Fruit fly (Drosophila melanogaster) whole organism, prepupa: ENCODE data around the gene Orco.

ENCODE experiments used
- Blimp-1 ChIP-seq: fragments of 200-800 bp; sonication (Bioruptor generic); optimal IDR thresholded peaks from 3 replicates; lab custom pipeline; 2017; ENCODE audit warnings: missing biosample characterization, missing genetic modification characterization, mild to moderate bottlenecking, moderate library complexity, missing genetic modification reagents
- CG10631 ChIP-seq: fragments of 200-800 bp; sonication (Bioruptor generic); optimal IDR thresholded peaks from 2 replicates; lab custom pipeline; 2016; ENCODE audit warnings: missing biosample characterization, missing genetic modification characterization
- CG10669 ChIP-seq: fragments of 200-800 bp; sonication (Bioruptor generic); optimal IDR thresholded peaks from 3 replicates; lab custom pipeline; 2018; ENCODE audit warnings: missing biosample characterization, mild to moderate bottlenecking, missing genetic modification characterization, moderate library complexity
- CG11762 ChIP-seq: fragments of 200-800 bp; sonication (Bioruptor generic); optimal IDR thresholded peaks from 3 replicates; lab custom pipeline; 2016; ENCODE audit warnings: missing biosample characterization, missing genetic modification characterization; ENCODE audit not compliant: insufficient read depth
- CG11902 ChIP-seq: fragments of 200-800 bp; sonication (Bioruptor generic); optimal IDR thresholded peaks from 3 replicates; lab custom pipeline; 2016; ENCODE audit warnings: missing biosample characterization, missing genetic modification characterization
- CG15336 ChIP-seq: fragments of 200-800 bp; sonication (Bioruptor generic); IDR thresholded peaks from 2 replicates; pipeline ENCODE4 v1.3.6; 2022; ENCODE audit warnings: missing biosample characterization, missing genetic modification characterization
- CG1621 ChIP-seq: fragments of 200-800 bp; sonication (Bioruptor generic); optimal IDR thresholded peaks from 3 replicates; lab custom pipeline; 2018; ENCODE audit warnings: missing biosample characterization, mild to moderate bottlenecking, missing genetic modification characterization
- CG3032 ChIP-seq: fragments of 200-800 bp; optimal IDR thresholded peaks from 2 replicates; lab custom pipeline; 2019; ENCODE audit warnings: missing biosample characterization, mild to moderate bottlenecking, missing genetic modification characterization, moderate library complexity
- CG31627 ChIP-seq: fragments of 200-800 bp; sonication (Bioruptor generic); optimal IDR thresholded peaks from 3 replicates; lab custom pipeline; 2016; ENCODE audit warnings: missing biosample characterization, missing genetic modification characterization
- CG32006 ChIP-seq: fragments of 200-800 bp; sonication (Bioruptor generic); optimal IDR thresholded peaks from 3 replicates; lab custom pipeline; 2017; ENCODE audit warnings: missing biosample characterization, mild to moderate bottlenecking, missing genetic modification characterization
- CG3919 ChIP-seq: fragments of 200-800 bp; sonication (Bioruptor generic); optimal IDR thresholded peaks from 3 replicates; lab custom pipeline; 2016; ENCODE audit warnings: missing biosample characterization, missing genetic modification characterization
- CG4318 ChIP-seq: fragments of 200-800 bp; sonication (Bioruptor generic); optimal IDR thresholded peaks from 3 replicates; lab custom pipeline; 2017; ENCODE audit warnings: missing biosample characterization, mild to moderate bottlenecking, missing genetic modification characterization
- CG6163 ChIP-seq: fragments of 200-800 bp; sonication (Bioruptor generic); IDR thresholded peaks from 3 replicates; pipeline ENCODE4 v1.3.6; 2022; ENCODE audit warnings: missing biosample characterization, missing genetic modification characterization
- CG6276 ChIP-seq: fragments of 200-800 bp; sonication (Bioruptor generic); optimal IDR thresholded peaks from 2 replicates; lab custom pipeline; 2017; ENCODE audit warnings: missing biosample characterization, mild to moderate bottlenecking, missing genetic modification characterization
- CG6792 ChIP-seq: fragments of 200-800 bp; sonication (Bioruptor generic); optimal IDR thresholded peaks from 3 replicates; lab custom pipeline; 2016; ENCODE audit warnings: missing biosample characterization, missing genetic modification characterization
- CG6808 ChIP-seq: fragments of 200-800 bp; sonication (Bioruptor generic); optimal IDR thresholded peaks from 3 replicates; lab custom pipeline; 2017; ENCODE audit warnings: missing biosample characterization, missing genetic modification characterization, mild to moderate bottlenecking, moderate library complexity, missing genetic modification reagents
- CG6854 ChIP-seq: fragments of 200-800 bp; sonication (Bioruptor generic); optimal IDR thresholded peaks from 2 replicates; lab custom pipeline; 2017; ENCODE audit warnings: missing biosample characterization, mild to moderate bottlenecking, missing genetic modification characterization
- CG8119 ChIP-seq: fragments of 200-800 bp; sonication (Bioruptor generic); IDR thresholded peaks from 3 replicates; pipeline ENCODE4 v1.3.6; 2022; ENCODE audit warnings: missing biosample characterization, missing genetic modification characterization
- Eip75B ChIP-seq: fragments of 200-800 bp; sonication (Bioruptor generic); optimal IDR thresholded peaks from 3 replicates; lab custom pipeline; 2016; ENCODE audit warnings: missing biosample characterization, missing genetic modification characterization
- Eip78C ChIP-seq: fragments of 200-800 bp; sonication (Bioruptor generic); peaks from one replicate; lab custom pipeline; 2016; ENCODE audit warnings: missing biosample characterization, missing genetic modification characterization
- Eip93F ChIP-seq: fragments of 200-800 bp; sonication (Bioruptor generic); optimal IDR thresholded peaks from 2 replicates; lab custom pipeline; 2016; ENCODE audit warnings: missing biosample characterization, mild to moderate bottlenecking, missing genetic modification characterization
- Hr38 ChIP-seq: sonication (Bioruptor generic); optimal IDR thresholded peaks from 2 replicates; lab custom pipeline; 2016; ENCODE audit warnings: missing biosample characterization, missing genetic modification characterization
- Hr39 ChIP-seq: fragments of 200-800 bp; sonication (Bioruptor generic); optimal IDR thresholded peaks from 2 replicates; lab custom pipeline; 2016; ENCODE audit warnings: missing biosample characterization, missing genetic modification characterization
- Hr4 ChIP-seq: fragments of 200-800 bp; sonication (Bioruptor generic); optimal IDR thresholded peaks from 3 replicates; lab custom pipeline; 2016; ENCODE audit warnings: missing biosample characterization, missing genetic modification characterization
- Lpt ChIP-seq: fragments of 200-800 bp; sonication (Bioruptor generic); optimal IDR thresholded peaks from 3 replicates; lab custom pipeline; 2016; ENCODE audit warnings: missing biosample characterization, missing genetic modification characterization
- Met ChIP-seq: fragments of 200-800 bp; sonication (Bioruptor generic); optimal IDR thresholded peaks from 3 replicates; lab custom pipeline; 2016; ENCODE audit warnings: missing biosample characterization, missing genetic modification characterization
- OdsH ChIP-seq: fragments of 200-800 bp; sonication (Bioruptor generic); optimal IDR thresholded peaks from 3 replicates; lab custom pipeline; 2016; ENCODE audit warnings: missing biosample characterization, missing genetic modification characterization
- Smox ChIP-seq: fragments of 200-800 bp; sonication (Bioruptor generic); optimal IDR thresholded peaks from 3 replicates; lab custom pipeline; 2016; ENCODE audit warnings: missing biosample characterization, missing genetic modification characterization
- Sox102F ChIP-seq: fragments of 200-800 bp; sonication (Bioruptor generic); optimal IDR thresholded peaks from 2 replicates; lab custom pipeline; 2016; ENCODE audit warnings: missing biosample characterization, mild to moderate bottlenecking, missing genetic modification characterization
- achi ChIP-seq: fragments of 200-800 bp; sonication (Bioruptor generic); optimal IDR thresholded peaks from 3 replicates; lab custom pipeline; 2016; ENCODE audit warnings: missing biosample characterization, missing genetic modification characterization
- acj6 ChIP-seq: fragments of 200-800 bp; sonication (Bioruptor generic); optimal IDR thresholded peaks from 3 replicates; lab custom pipeline; 2016; ENCODE audit warnings: missing biosample characterization, missing genetic modification characterization
- dac ChIP-seq: fragments of 200-800 bp; sonication (Bioruptor generic); optimal IDR thresholded peaks from 2 replicates; lab custom pipeline; 2017; ENCODE audit warnings: missing biosample characterization, mild to moderate bottlenecking, missing genetic modification characterization
- eg ChIP-seq: fragments of 200-800 bp; sonication (Bioruptor generic); IDR thresholded peaks from 3 replicates; pipeline ENCODE4 v1.3.6; 2022; ENCODE audit warnings: missing biosample characterization, missing genetic modification characterization
- fd59A ChIP-seq: fragments of 200-800 bp; sonication (Bioruptor generic); optimal IDR thresholded peaks from 2 replicates; lab custom pipeline; 2017; ENCODE audit warnings: missing biosample characterization, mild to moderate bottlenecking, missing genetic modification characterization, missing genetic modification reagents
- fkh ChIP-seq: fragments of 200-800 bp; sonication (Bioruptor generic); optimal IDR thresholded peaks from 3 replicates; lab custom pipeline; 2017; ENCODE audit warnings: missing biosample characterization, mild to moderate bottlenecking, missing genetic modification characterization, moderate library complexity
- lz ChIP-seq: fragments of 200-800 bp; sonication (Bioruptor generic); optimal IDR thresholded peaks from 3 replicates; lab custom pipeline; 2016; ENCODE audit warnings: missing biosample characterization, missing genetic modification characterization
- pdm3 ChIP-seq: fragments of 200-800 bp; sonication (Bioruptor generic); optimal IDR thresholded peaks from 3 replicates; lab custom pipeline; 2016; ENCODE audit warnings: missing biosample characterization, missing genetic modification characterization
- salr ChIP-seq, 2 experiments: fragments of 200-800 bp; sonication (Bioruptor generic); optimal IDR thresholded peaks; 3 replicates each; lab custom pipeline; 2016 to 2018; ENCODE audit warnings: missing biosample characterization in 2 of 2, missing genetic modification characterization in 2 of 2, mild to moderate bottlenecking in 1 of 2
- svp ChIP-seq: fragments of 200-800 bp; sonication (Bioruptor generic); peaks from one replicate; lab custom pipeline; 2016; ENCODE audit warnings: missing biosample characterization, missing genetic modification characterization
- topi ChIP-seq: fragments of 200-800 bp; sonication (Bioruptor generic); optimal IDR thresholded peaks from 3 replicates; lab custom pipeline; 2016; ENCODE audit warnings: missing biosample characterization, missing genetic modification characterization
- vri ChIP-seq: fragments of 200-800 bp; sonication (Bioruptor generic); optimal IDR thresholded peaks from 3 replicates; lab custom pipeline; 2016; ENCODE audit warnings: missing biosample characterization, mild to moderate bottlenecking, missing genetic modification characterization

The Orco gene

DNA sequence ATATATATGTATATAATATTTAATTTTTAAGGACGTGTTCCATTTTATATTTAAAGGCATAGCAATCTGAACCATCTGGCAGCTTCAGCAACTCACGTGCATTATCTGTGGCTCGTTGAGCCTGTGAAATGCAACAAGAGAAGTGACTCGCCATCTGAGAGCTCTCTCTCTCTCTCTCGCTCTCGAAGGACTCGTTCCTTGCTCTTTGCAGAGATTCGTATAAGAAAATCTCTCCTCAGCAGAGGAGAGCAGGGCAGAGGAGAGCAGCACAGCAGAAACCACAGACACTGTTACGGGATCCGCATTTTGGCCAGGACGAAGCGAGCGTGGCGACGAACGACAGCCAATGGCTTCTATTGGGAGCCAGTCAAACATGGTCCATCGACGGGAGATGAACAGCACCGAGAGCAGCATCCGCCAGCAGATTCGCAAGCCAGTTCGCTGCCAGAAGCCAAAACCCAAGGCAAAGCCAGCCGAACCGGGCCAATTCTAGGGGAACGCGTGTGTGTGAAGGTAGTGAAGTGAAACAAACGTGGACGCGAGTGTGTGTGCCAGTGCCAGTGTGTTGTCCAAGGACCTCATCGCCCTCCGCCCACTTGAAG is 2.0 kb upstream of the Orco start, which contains the start of gene CG14669:
Gene CG14669 (plus strand): TSS at position 381 of the 602 bp plus-strand sequence.
- TF ChIP-seq eg (GFP tag; lab: Robert Waterston, UW) (no peak), svp (peak; percentile 22)

DNA sequence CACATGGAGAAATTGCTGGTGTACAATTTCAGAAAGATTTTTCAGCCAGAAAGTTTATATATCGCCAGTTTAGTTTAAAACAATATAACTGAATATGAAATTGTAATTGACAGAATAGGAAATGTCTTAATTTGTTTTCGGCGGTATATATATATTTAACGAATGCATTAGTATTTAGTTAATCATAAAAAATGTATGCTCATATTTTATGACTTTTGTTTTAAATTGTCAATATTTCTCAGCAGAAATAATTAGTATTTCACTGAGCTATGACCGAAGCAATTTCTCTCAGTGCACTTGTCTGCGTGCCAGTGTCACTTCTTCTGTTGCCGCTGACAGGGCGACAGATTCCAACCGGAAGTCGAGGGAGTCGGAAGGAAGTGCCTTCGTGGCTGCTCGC is 781 bp upstream of the Orco start:
- no peak for TF ChIP-seq salr (GFP tag; optimal IDR thresholded peaks at IDR 0.05; lab: Kevin White, UChicago)
- peak; percentile 4 for TF ChIP-seq Hr39 (GFP tag; lab: Kevin White, UChicago)
- no peak for TF ChIP-seq fkh (GFP tag; lab: Kevin White, UChicago)
- TF ChIP-seq Lpt: no peak
- no peak for TF ChIP-seq pdm3 (GFP tag; lab: Kevin White, UChicago)
- TF ChIP-seq CG10669 (GFP tag; lab: Kevin White, UChicago): peak; percentile 6
- no peak for TF ChIP-seq Sox102F (GFP tag; lab: Kevin White, UChicago)
- TF ChIP-seq Eip78C (GFP tag; lab: Kevin White, UChicago): peak; percentile 77
- TF ChIP-seq CG6276 (GFP tag; lab: Kevin White, UChicago): no peak
- TF ChIP-seq Met (GFP tag; lab: Kevin White, UChicago): peak; percentile 3
- TF ChIP-seq CG10631: peak; percentile 2
- no peak for TF ChIP-seq Eip75B (GFP tag; lab: Kevin White, UChicago)
- no peak for TF ChIP-seq dac (GFP tag; lab: Kevin White, UChicago)
- no peak for TF ChIP-seq CG3032
- no peak for TF ChIP-seq topi (GFP tag; lab: Kevin White, UChicago)
- TF ChIP-seq CG6792 (GFP tag; lab: Kevin White, UChicago): no peak
- TF ChIP-seq Blimp-1 (GFP tag; lab: Kevin White, UChicago): no peak
- no peak for TF ChIP-seq CG3919 (GFP tag; lab: Kevin White, UChicago)
- 0 out of 3 replicates have a peak, but pooled peaks have one; percentile 24 for TF ChIP-seq CG8119
- TF ChIP-seq lz: no peak
- TF ChIP-seq Smox (GFP tag; lab: Kevin White, UChicago): peak; percentile 17
- no peak for TF ChIP-seq CG4318 (GFP tag; lab: Kevin White, UChicago)
- TF ChIP-seq CG31627 (GFP tag; lab: Kevin White, UChicago): peak; percentile 4
- TF ChIP-seq Hr38: no peak
- no peak for TF ChIP-seq CG11902 (GFP tag; lab: Kevin White, UChicago)
- no peak for TF ChIP-seq Eip93F (GFP tag; lab: Kevin White, UChicago)
- no peak for TF ChIP-seq CG6854
- TF ChIP-seq CG6808: no peak
- peak; percentile 27 for TF ChIP-seq CG32006
- TF ChIP-seq svp: no peak
- peak; percentile 10 for TF ChIP-seq Hr4 (GFP tag; lab: Kevin White, UChicago)
- peak; percentile 3 for TF ChIP-seq OdsH (GFP tag; lab: Kevin White, UChicago)
- no peak for TF ChIP-seq fd59A (GFP tag; lab: Kevin White, UChicago)
- no peak for TF ChIP-seq acj6
- TF ChIP-seq vri (GFP tag; lab: Kevin White, UChicago): no peak

DNA sequence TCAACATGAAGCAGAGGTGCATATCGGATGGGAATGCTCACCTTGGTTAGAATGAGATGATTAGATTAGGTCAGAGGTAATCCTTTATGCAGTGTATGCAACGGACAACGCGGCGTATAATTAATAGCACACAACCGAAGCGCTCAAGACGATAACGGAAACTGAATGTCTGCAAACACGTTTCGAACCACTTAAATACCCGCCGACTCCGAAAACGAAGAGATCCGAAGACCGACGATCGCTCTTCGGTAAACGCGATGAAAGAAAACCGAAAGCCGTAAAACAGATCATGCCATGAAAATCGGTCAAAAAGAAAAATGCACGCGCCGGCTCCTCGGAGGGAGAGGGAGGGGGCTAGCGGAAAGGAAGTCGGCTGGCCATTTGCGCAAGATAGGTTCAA is 8.2 kb downstream of the Orco start, which contains the start of gene CG2663:
Gene CG2663 (minus strand): TSS at position 173 of the 400 bp plus-strand sequence.
- TF ChIP-seq eg (GFP tag; lab: Robert Waterston, UW): peak; percentile 55; the same call in 2 of the 3 replicates
- TF ChIP-seq Eip78C (GFP tag; lab: Kevin White, UChicago): peak; percentile 70
- TF ChIP-seq salr (GFP tag; optimal IDR thresholded peaks at IDR 0.05; lab: Kevin White, UChicago): no peak
- peak; percentile 1 for TF ChIP-seq achi (GFP tag; lab: Kevin White, UChicago)
- TF ChIP-seq CG11762 (GFP tag; lab: Kevin White, UChicago): no peak
- TF ChIP-seq fd59A (GFP tag; lab: Kevin White, UChicago): no peak
- TF ChIP-seq CG6163: 0 out of 3 replicates have a peak, but pooled peaks have one; percentile 18
- 0 out of 3 replicates have a peak, but pooled peaks have one; percentile 22 for TF ChIP-seq CG8119
- no peak for TF ChIP-seq Hr39 (GFP tag; lab: Kevin White, UChicago)
- TF ChIP-seq CG15336: peak; percentile 33; the same call in 1 of the 2 replicates
- peak; percentile 15 for TF ChIP-seq CG3919 (GFP tag; lab: Kevin White, UChicago)
- no peak for TF ChIP-seq CG11902 (GFP tag; lab: Kevin White, UChicago)
- peak; percentile 2 for TF ChIP-seq CG1621
- TF ChIP-seq CG6276 (GFP tag; lab: Kevin White, UChicago): peak; percentile 6
- TF ChIP-seq, all 60 proteins: peak for 9
